Worm (Caenorhabditis elegans) whole organism, mixed stage, embryonic: ENCODE data around the gene fbxb-22.

Source experiments
- lsy-2 ChIP-seq: fragments of 150-350 bp; optimal IDR thresholded peaks from 2 replicates; lab custom pipeline; 2014; ENCODE audit warnings: missing biosample characterization, missing genetic modification characterization
- mep-1 ChIP-seq: fragments of 150-350 bp; optimal IDR thresholded peaks from 2 replicates; lab custom pipeline; 2017; ENCODE audit warnings: missing biosample characterization, missing genetic modification reagents, missing genetic modification characterization, inconsistent platforms
- unc-39 ChIP-seq: fragments of 150-350 bp; optimal IDR thresholded peaks from 2 replicates; lab custom pipeline; 2014; ENCODE audit warnings: missing biosample characterization, missing genetic modification characterization

DNA sequence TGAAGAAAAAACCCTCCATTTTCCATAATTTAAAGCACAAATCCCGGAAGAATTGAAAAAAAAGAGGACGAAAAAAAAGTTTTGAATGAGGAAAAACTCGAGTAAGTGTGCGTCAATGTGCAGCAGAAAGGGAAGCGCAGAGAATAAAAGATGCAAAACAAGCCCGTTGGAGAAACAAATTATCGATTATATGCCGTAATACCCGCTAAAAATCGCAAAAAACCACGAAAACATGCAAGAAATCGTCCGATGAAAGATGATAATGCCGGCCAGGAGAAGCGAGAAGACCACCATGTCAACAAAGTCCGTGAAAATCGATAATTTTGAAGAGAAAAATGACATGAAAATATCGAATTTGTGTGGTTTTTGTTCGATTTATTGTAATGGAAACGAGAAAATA lies 36.5 kb downstream of the fbxb-22 start:
- no peak for TF ChIP-seq unc-39 (tag; lab: Kevin White, UChicago)
- TF ChIP-seq mep-1 (tag; lab: Kevin White, UChicago) = no peak
- no peak for TF ChIP-seq lsy-2 (tag; lab: Kevin White, UChicago)
